Worm (Caenorhabditis elegans) whole organism, late embryonic: ENCODE measurements around the gene C07A9.9.

Experiments used
- C08G9.2 ChIP-seq: sonication (generic microtip); optimal IDR thresholded peaks from 2 replicates; lab custom pipeline; 2016; ENCODE audit warnings: mild to moderate bottlenecking, missing genetic modification characterization, moderate library complexity, missing compliant biosample characterization
- ceh-19 ChIP-seq: fragments of 200-800 bp; sonication (Bioruptor generic); optimal IDR thresholded peaks from 2 replicates; lab custom pipeline; 2018; ENCODE audit warnings: mild to moderate bottlenecking, missing genetic modification characterization, missing compliant biosample characterization
- ceh-9 ChIP-seq: sonication (generic microtip); optimal IDR thresholded peaks from 2 replicates; lab custom pipeline; 2016; ENCODE audit warnings: mild to moderate bottlenecking, missing genetic modification characterization, inconsistent platforms, missing compliant biosample characterization
- elt-2 ChIP-seq: sonication (generic microtip); optimal IDR thresholded peaks from 2 replicates; lab custom pipeline; 2016; ENCODE audit warnings: missing genetic modification reagents, missing genetic modification characterization, missing compliant biosample characterization
- fkh-10 ChIP-seq: fragments of 150-350 bp; optimal IDR thresholded peaks from 2 replicates; lab custom pipeline; 2014; ENCODE audit warnings: missing biosample characterization, missing genetic modification reagents, missing genetic modification characterization
- fkh-6 ChIP-seq: sonication (generic microtip); optimal IDR thresholded peaks from 2 replicates; lab custom pipeline; 2016; ENCODE audit warnings: missing genetic modification characterization, missing compliant biosample characterization
- hlh-15 ChIP-seq: sonication (generic microtip); optimal IDR thresholded peaks from 2 replicates; lab custom pipeline; 2016; ENCODE audit warnings: missing genetic modification characterization, missing compliant biosample characterization
- madf-2 ChIP-seq: sonication (generic microtip); optimal IDR thresholded peaks from 2 replicates; lab custom pipeline; 2017; ENCODE audit warnings: missing genetic modification characterization, missing compliant biosample characterization
- pax-1 ChIP-seq: fragments of 150-350 bp; optimal IDR thresholded peaks from 2 replicates; lab custom pipeline; 2014; ENCODE audit warnings: missing biosample characterization, missing genetic modification characterization
- pha-2 ChIP-seq: sonication (generic microtip); optimal IDR thresholded peaks from 2 replicates; lab custom pipeline; 2017; ENCODE audit warnings: mild to moderate bottlenecking, missing genetic modification characterization, missing compliant biosample characterization
- rnt-1 ChIP-seq: sonication (generic microtip); optimal IDR thresholded peaks from 2 replicates; lab custom pipeline; 2016; ENCODE audit warnings: missing genetic modification characterization, missing compliant biosample characterization
- ttx-3 ChIP-seq: sonication (generic microtip); optimal IDR thresholded peaks from 2 replicates; lab custom pipeline; 2016; ENCODE audit warnings: missing genetic modification reagents, missing genetic modification characterization, missing compliant biosample characterization
- unc-86 ChIP-seq: sonication (generic microtip); optimal IDR thresholded peaks from 2 replicates; lab custom pipeline; 2016; ENCODE audit warnings: missing genetic modification characterization, missing compliant biosample characterization

DNA sequence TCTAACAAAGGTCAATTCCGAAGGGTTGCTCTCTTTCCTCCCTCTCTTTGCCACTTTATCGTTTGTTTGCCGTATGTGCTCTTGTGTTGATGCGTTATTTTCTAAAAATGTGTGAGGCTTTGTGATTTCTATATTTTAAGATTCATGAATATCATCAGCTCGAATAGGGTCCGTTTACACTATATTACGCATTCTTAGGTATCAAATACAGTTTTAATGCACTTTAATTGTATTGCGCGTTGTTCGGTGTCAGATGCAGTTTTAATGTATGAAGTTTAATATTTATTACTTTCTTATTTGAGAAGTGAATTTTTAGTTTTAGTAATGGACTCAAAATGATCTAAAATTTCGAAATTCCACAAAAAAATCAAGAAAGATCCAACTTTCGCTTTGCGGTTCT, 29.0 kb upstream of the C07A9.9 start, which contains the start of gene bud-31:
- no peak for TF ChIP-seq rnt-1 (tag; lab: Kevin White, UChicago)
- no peak for TF ChIP-seq madf-2
- TF ChIP-seq ceh-19 (GFP tag; lab: Kevin White, UChicago): no peak
- TF ChIP-seq elt-2 (tag; lab: Kevin White, UChicago): no peak
- TF ChIP-seq ttx-3 (tag; lab: Kevin White, UChicago): no peak
- no peak for TF ChIP-seq C08G9.2 (tag; lab: Kevin White, UChicago)
- TF ChIP-seq fkh-10 (GFP tag; lab: Kevin White, UChicago): no peak
- no peak for TF ChIP-seq fkh-6 (tag; lab: Kevin White, UChicago)
- no peak for TF ChIP-seq hlh-15 (tag; lab: Kevin White, UChicago)
- TF ChIP-seq ceh-9 (tag; lab: Kevin White, UChicago): no peak
- TF ChIP-seq unc-86 (tag; lab: Kevin White, UChicago): no peak
- no peak for TF ChIP-seq pha-2 (tag; lab: Kevin White, UChicago)
- TF ChIP-seq pax-1 (tag; lab: Kevin White, UChicago): no peak
